In genomic region chr2L:8679712-8680111, dm6 we compare ENCODE assay signal across 2 fruit fly cellular contexts.
A peak's percentile ranks its signal among the peaks of the same experiment; 100 is the strongest.
TF ChIP-seq lines count a peak whose summit lies in the region.

Gene CG9287, minus strand, starts transcription at chr2L:8679812.

- TF ChIP-seq CTCF in whole organism, embryonic (GFP tag; optimal IDR thresholded peaks at IDR 0.05; lab: Kevin White, UChicago), result no peak

TF ChIP-seq in whole organism, adult, 20 proteins besides CTCF, POLR2A, EP300 and RAD21:
- peak; percentile 28 for TF ChIP-seq kay (GFP tag; lab: Kevin White, UChicago; ENCODE audit: borderline replicate concordance)
- TF ChIP-seq tj (GFP tag; optimal IDR thresholded peaks at IDR 0.05; lab: Kevin White, UChicago), result no peak

TF ChIP-seq in whole organism, embryonic, 481 proteins besides CTCF, POLR2A, EP300 and RAD21:
- TF ChIP-seq shn (GFP tag; optimal IDR thresholded peaks at IDR 0.05; lab: Kevin White, UChicago) (no peak), CG6254 (GFP tag; optimal IDR thresholded peaks at IDR 0.05; lab: Kevin White, UChicago) (no peak), ro (GFP tag; IDR thresholded peaks at IDR 0.05; lab: Robert Waterston, UW) (no peak), ap (GFP tag; IDR thresholded peaks at IDR 0.05; lab: Robert Waterston, UW) (0 out of 2 replicates have a peak, but pooled peaks have one; percentile 14), Lhr (GFP tag; optimal IDR thresholded peaks at IDR 0.05; lab: Kevin White, UChicago) (no peak), zen2 (GFP tag; IDR thresholded peaks at IDR 0.05; lab: Robert Waterston, UW; ENCODE audit: partially characterized antibody) (no peak)
TF ChIP-seq in whole organism, embryonic: peak in this region for 1.

Comparison
In these comparisons a context has a peak if more than half of its experiments do, and no peak if none do; other contexts are left out.
1. Of the 1 proteins assayed by ChIP-seq in both whole organism, embryonic and whole organism, adult: peak only in whole organism, embryonic: none; only in whole organism, adult: kay; in both: none; in neither: 0.